Fruit fly (Drosophila melanogaster) whole organism, embryonic: Measurements from ENCODE around the gene side-III.
A peak's percentile ranks its signal among the peaks of the same experiment; 100 is the strongest.

Experiments used
- ATbp ChIP-seq: fragments of 200-800 bp; sonication (Bioruptor generic); optimal IDR thresholded peaks from 2 replicates; lab custom pipeline; 2017; ENCODE audit warnings: missing biosample characterization, mild to moderate bottlenecking, missing genetic modification characterization, missing genetic modification reagents
- Abd-B ChIP-seq: fragments of 200-800 bp; sonication (Bioruptor generic); optimal IDR thresholded peaks from 2 replicates; lab custom pipeline; 2018; ENCODE audit warnings: missing biosample characterization, mild to moderate bottlenecking, missing genetic modification characterization, moderate library complexity
- Aef1 ChIP-seq: fragments of 200-800 bp; sonication (Bioruptor generic); IDR thresholded peaks from 3 replicates; pipeline ENCODE4 v1.3.6; 2022; ENCODE audit warnings: missing biosample characterization, missing genetic modification characterization
- CG10267 ChIP-seq: fragments of 200-800 bp; sonication (Bioruptor generic); optimal IDR thresholded peaks from 2 replicates; lab custom pipeline; 2018; ENCODE audit warnings: missing biosample characterization, mild to moderate bottlenecking, missing genetic modification characterization, moderate library complexity
- CG10543 ChIP-seq: fragments of 200-800 bp; sonication (Bioruptor generic); optimal IDR thresholded peaks from 3 replicates; lab custom pipeline; 2017; ENCODE audit warnings: missing biosample characterization, mild to moderate bottlenecking, missing genetic modification characterization, moderate library complexity
- CG12942 ChIP-seq: fragments of 200-800 bp; sonication (Bioruptor generic); optimal IDR thresholded peaks from 3 replicates; lab custom pipeline; 2016; ENCODE audit warnings: missing biosample characterization, missing genetic modification characterization
- CG13775 ChIP-seq: fragments of 200-800 bp; sonication (Bioruptor generic); optimal IDR thresholded peaks from 3 replicates; lab custom pipeline; 2017; ENCODE audit warnings: missing biosample characterization, mild to moderate bottlenecking, missing genetic modification characterization
- CG14667 ChIP-seq: fragments of 200-800 bp; sonication (Bioruptor generic); IDR thresholded peaks from 2 replicates; pipeline ENCODE4 v1.3.6; 2022; ENCODE audit warnings: missing biosample characterization, missing genetic modification characterization
- CG15514 ChIP-seq: fragments of 200-800 bp; sonication (Bioruptor generic); optimal IDR thresholded peaks from 3 replicates; lab custom pipeline; 2017; ENCODE audit warnings: missing biosample characterization, missing genetic modification characterization, mild to moderate bottlenecking, moderate library complexity, missing genetic modification reagents
- CG15601 ChIP-seq: fragments of 200-800 bp; sonication (Bioruptor generic); optimal IDR thresholded peaks from 3 replicates; lab custom pipeline; 2019; ENCODE audit warnings: missing biosample characterization, mild to moderate bottlenecking, missing genetic modification characterization, moderate library complexity
- CG16779 ChIP-seq: fragments of 200-800 bp; sonication (Bioruptor generic); IDR thresholded peaks from 2 replicates; pipeline ENCODE4 v1.3.6; 2022; ENCODE audit warnings: missing biosample characterization, missing genetic modification characterization
- CG16813 ChIP-seq: fragments of 200-800 bp; sonication (Bioruptor generic); IDR thresholded peaks from 3 replicates; pipeline ENCODE4 v1.3.6; 2022; ENCODE audit warnings: missing biosample characterization, missing genetic modification characterization; ENCODE audit not compliant: partially characterized antibody
- CG17186 ChIP-seq: fragments of 200-800 bp; sonication (Bioruptor generic); optimal IDR thresholded peaks from 3 replicates; lab custom pipeline; 2017; ENCODE audit warnings: missing biosample characterization, missing genetic modification reagents, missing genetic modification characterization
- CG17361 ChIP-seq: fragments of 200-800 bp; sonication (Bioruptor generic); IDR thresholded peaks from 3 replicates; pipeline ENCODE4 v1.3.6; 2022; ENCODE audit warnings: missing biosample characterization, missing genetic modification characterization
- CG18764 ChIP-seq: fragments of 200-800 bp; sonication (Bioruptor generic); optimal IDR thresholded peaks from 3 replicates; lab custom pipeline; 2016; ENCODE audit warnings: missing biosample characterization, missing genetic modification characterization
- CG30403 ChIP-seq: fragments of 200-800 bp; sonication (Bioruptor generic); optimal IDR thresholded peaks from 3 replicates; lab custom pipeline; 2016; ENCODE audit warnings: missing biosample characterization, missing genetic modification characterization
- CG4404 ChIP-seq: fragments of 200-800 bp; sonication (Bioruptor generic); IDR thresholded peaks from 2 replicates; pipeline ENCODE4 v1.3.6; 2022; ENCODE audit warnings: missing biosample characterization, missing genetic modification characterization
- CG6175 ChIP-seq: fragments of 200-800 bp; sonication (Bioruptor generic); IDR thresholded peaks from 3 replicates; pipeline ENCODE4 v1.3.6; 2022; ENCODE audit warnings: missing biosample characterization, missing genetic modification characterization
- CG6689 ChIP-seq: fragments of 200-800 bp; sonication (Bioruptor generic); IDR thresholded peaks from 2 replicates; pipeline ENCODE4 v1.3.6; 2022; ENCODE audit warnings: missing biosample characterization, missing genetic modification characterization
- CG8089 ChIP-seq: fragments of 200-800 bp; sonication (Bioruptor generic); optimal IDR thresholded peaks from 3 replicates; lab custom pipeline; 2016; ENCODE audit warnings: missing biosample characterization, missing genetic modification characterization
- CG8281 ChIP-seq: fragments of 200-800 bp; sonication (Bioruptor generic); optimal IDR thresholded peaks from 2 replicates; lab custom pipeline; 2018; ENCODE audit warnings: missing biosample characterization, mild to moderate bottlenecking, missing genetic modification characterization, moderate library complexity
- CG9437 ChIP-seq: fragments of 200-800 bp; sonication (Bioruptor generic); optimal IDR thresholded peaks from 2 replicates; lab custom pipeline; 2018; ENCODE audit warnings: missing biosample characterization, mild to moderate bottlenecking, missing genetic modification characterization
- D19B ChIP-seq: fragments of 200-800 bp; sonication (Bioruptor generic); optimal IDR thresholded peaks from 2 replicates; lab custom pipeline; 2017; ENCODE audit warnings: missing biosample characterization, mild to moderate bottlenecking, missing genetic modification characterization
- Myb ChIP-seq: fragments of 200-800 bp; sonication (Bioruptor generic); optimal IDR thresholded peaks from 2 replicates; lab custom pipeline; 2016; ENCODE audit warnings: missing biosample characterization, missing genetic modification characterization
- NFAT ChIP-seq: fragments of 200-800 bp; sonication (Bioruptor generic); IDR thresholded peaks from 2 replicates; pipeline ENCODE4 v1.3.6; 2022; ENCODE audit warnings: missing biosample characterization, missing genetic modification characterization
- Oli ChIP-seq: fragments of 200-800 bp; sonication (Bioruptor generic); optimal IDR thresholded peaks from 2 replicates; lab custom pipeline; 2018; ENCODE audit warnings: missing biosample characterization, mild to moderate bottlenecking, missing genetic modification characterization, moderate library complexity
- Pdp1 ChIP-seq, 2 experiments: fragments of 200-800 bp; sonication (Bioruptor generic); optimal IDR thresholded peaks; 3 replicates each; lab custom pipeline; 2016; ENCODE audit warnings: missing biosample characterization in 2 of 2, missing genetic modification characterization in 2 of 2, mild to moderate bottlenecking in 1 of 2, moderate library complexity in 1 of 2
- Scr ChIP-seq: fragments of 200-800 bp; sonication (Bioruptor generic); IDR thresholded peaks from 2 replicates; pipeline ENCODE4 v1.3.6; 2022; ENCODE audit warnings: missing biosample characterization, missing genetic modification characterization; ENCODE audit not compliant: partially characterized antibody
- Tbp ChIP-seq: fragments of >200 bp; optimal IDR thresholded peaks from 2 replicates; lab custom pipeline; 2018; ENCODE audit warnings: missing biosample characterization, missing genetic modification characterization
- ara ChIP-seq: fragments of 200-800 bp; sonication (Bioruptor generic); IDR thresholded peaks from 2 replicates; pipeline ENCODE4 v1.3.6; 2022; ENCODE audit warnings: missing biosample characterization, missing genetic modification characterization
- btn ChIP-seq: fragments of 200-800 bp; sonication (Bioruptor generic); optimal IDR thresholded peaks from 2 replicates; lab custom pipeline; 2016; ENCODE audit warnings: missing biosample characterization, missing genetic modification characterization
- dm ChIP-seq: fragments of 200-800 bp; sonication (Bioruptor generic); optimal IDR thresholded peaks from 3 replicates; lab custom pipeline; 2016; ENCODE audit warnings: missing biosample characterization, missing genetic modification characterization
- dmrt99B ChIP-seq: fragments of 200-800 bp; sonication (Bioruptor generic); optimal IDR thresholded peaks from 2 replicates; lab custom pipeline; 2018; ENCODE audit warnings: missing biosample characterization, mild to moderate bottlenecking, missing genetic modification characterization, moderate library complexity
- dysf ChIP-seq: fragments of 200-800 bp; sonication (Bioruptor generic); IDR thresholded peaks from 3 replicates; pipeline ENCODE4 v1.3.6; 2022; ENCODE audit warnings: missing biosample characterization, missing genetic modification characterization
- ewg ChIP-seq: fragments of 200-800 bp; sonication (Bioruptor generic); optimal IDR thresholded peaks from 3 replicates; lab custom pipeline; 2017; ENCODE audit warnings: mild to moderate bottlenecking, missing biosample characterization, missing genetic modification reagents, missing genetic modification characterization
- h ChIP-seq: fragments of >200 bp; optimal IDR thresholded peaks from 2 replicates; lab custom pipeline; 2017
- ham ChIP-seq: fragments of 200-800 bp; sonication (Bioruptor generic); IDR thresholded peaks from 2 replicates; pipeline ENCODE4 v1.3.6; 2022; ENCODE audit warnings: missing biosample characterization, missing genetic modification characterization
- hbn ChIP-seq: fragments of 200-800 bp; sonication (Bioruptor generic); IDR thresholded peaks from 2 replicates; pipeline ENCODE4 v1.3.6; 2022; ENCODE audit warnings: missing biosample characterization, missing genetic modification characterization; ENCODE audit not compliant: partially characterized antibody
- lov ChIP-seq, 2 experiments: fragments of 200-800 bp in 1 of 2; fragments of >200 bp in 1 of 2; sonication (Bioruptor generic) in 1 of 2; IDR thresholded peaks in 1 of 2; optimal IDR thresholded peaks in 1 of 2; 2 replicates in 1 of 2; 3 replicates in 1 of 2; pipeline versions ENCODE4 v1.3.6 to Lab custom; 2017 to 2022; ENCODE audit warnings: missing biosample characterization in 1 of 2, missing genetic modification characterization in 1 of 2
- pzg ChIP-seq: fragments of 200-800 bp; sonication (Bioruptor generic); optimal IDR thresholded peaks from 3 replicates; lab custom pipeline; 2018; ENCODE audit warnings: missing biosample characterization, mild to moderate bottlenecking, missing genetic modification characterization, moderate library complexity
- sr ChIP-seq: fragments of 200-800 bp; sonication (Bioruptor generic); IDR thresholded peaks from 3 replicates; pipeline ENCODE4 v1.3.6; 2022; ENCODE audit warnings: missing biosample characterization, missing genetic modification characterization
- tgo ChIP-seq: fragments of 200-800 bp; sonication (Bioruptor generic); IDR thresholded peaks from 3 replicates; pipeline ENCODE4 v1.3.6; 2022; ENCODE audit warnings: missing biosample characterization, missing genetic modification characterization
- trem ChIP-seq: fragments of 200-800 bp; optimal IDR thresholded peaks from 3 replicates; lab custom pipeline; 2019; ENCODE audit warnings: missing biosample characterization, mild to moderate bottlenecking, missing genetic modification characterization, moderate library complexity
- vfl ChIP-seq: fragments of 200-800 bp; sonication (Bioruptor generic); optimal IDR thresholded peaks from 2 replicates; lab custom pipeline; 2016; ENCODE audit warnings: missing biosample characterization, missing genetic modification characterization

The side-III gene

DNA sequence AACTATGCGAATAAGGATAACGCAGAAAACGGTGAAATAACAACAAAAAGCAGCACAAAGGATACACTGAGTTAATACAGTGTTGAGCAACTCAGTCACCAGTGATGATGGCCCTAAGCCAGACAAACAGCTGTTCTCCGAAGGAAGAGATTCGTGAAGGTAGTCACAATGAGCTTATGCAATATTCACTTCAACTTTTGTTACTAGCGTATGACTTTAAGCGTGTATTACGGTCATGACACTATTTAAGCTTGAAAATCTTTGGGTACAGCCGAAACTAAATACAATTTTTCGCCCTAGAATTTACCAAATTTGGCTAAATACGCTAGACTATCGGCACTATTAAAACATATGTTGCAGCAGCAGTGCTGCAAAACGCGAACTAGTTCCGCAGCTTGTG, 103.1 kb downstream of the side-III start, which contains the start of the genes disp and ECSIT (continued):
- TF ChIP-seq Pdp1 (GFP tag; optimal IDR thresholded peaks at IDR 0.05; lab: Kevin White, UChicago) = peak in 1 of 2 experiments; percentile 36
- TF ChIP-seq h (lab: Kevin White, UChicago) = no peak
- TF ChIP-seq CG12942 = no peak
- TF ChIP-seq CG15514 (GFP tag; lab: Kevin White, UChicago) = peak; percentile 98
- peak; percentile 64 for TF ChIP-seq dm (GFP tag; lab: Kevin White, UChicago)
- TF ChIP-seq CG30403 = peak; percentile 52
- TF ChIP-seq Myb (GFP tag; lab: Kevin White, UChicago) = peak; percentile 28
- TF ChIP-seq CG6175 = no peak
- peak; percentile 56 for TF ChIP-seq trem (tag; lab: Kevin White, UChicago)
- TF ChIP-seq CG17186 (GFP tag; lab: Kevin White, UChicago) = peak; percentile 70
- TF ChIP-seq CG15601 (tag; lab: Kevin White, UChicago) = no peak
- no peak; the same call in 1 of the 2 replicates for TF ChIP-seq NFAT (GFP tag; lab: Robert Waterston, UW)
- peak; percentile 95 for TF ChIP-seq CG10267 (tag; lab: Kevin White, UChicago)
- peak; percentile 30 for TF ChIP-seq Tbp
- peak; percentile 42; the same call in 1 of the 2 replicates for TF ChIP-seq CG4404
- peak; percentile 48; the same call in 1 of the 2 replicates for TF ChIP-seq Scr (GFP tag; lab: Robert Waterston, UW)
- TF ChIP-seq CG14667 (GFP tag; lab: Robert Waterston, UW) = no peak
- TF ChIP-seq Oli (tag; lab: Kevin White, UChicago) = peak; percentile 58
- TF ChIP-seq Aef1 (GFP tag; lab: Robert Waterston, UW) = no peak
- TF ChIP-seq vfl = peak; percentile 27
- TF ChIP-seq tgo = no peak
- TF ChIP-seq CG18764 (GFP tag; lab: Kevin White, UChicago) = peak; percentile 11
- TF ChIP-seq Abd-B (GFP tag; lab: Kevin White, UChicago) = no peak
- peak; percentile 50 for TF ChIP-seq pzg (GFP tag; lab: Kevin White, UChicago)
- peak; percentile 39 for TF ChIP-seq hbn
- TF ChIP-seq CG8281 = no peak
- TF ChIP-seq ewg = no peak
- TF ChIP-seq CG6689 (GFP tag; lab: Robert Waterston, UW) = peak; percentile 48; the same call in 1 of the 2 replicates
- TF ChIP-seq CG16813 (GFP tag; lab: Robert Waterston, UW) = peak; percentile 16; the same call in 1 of the 3 replicates
- no peak for TF ChIP-seq sr (GFP tag; lab: Robert Waterston, UW)
- no peak for TF ChIP-seq CG16779 (GFP tag; lab: Robert Waterston, UW)
- no peak for TF ChIP-seq D19B (GFP tag; lab: Kevin White, UChicago)
- no peak for TF ChIP-seq ara
- no peak for TF ChIP-seq CG8089 (GFP tag; lab: Kevin White, UChicago)
- TF ChIP-seq CG9437 (GFP tag; lab: Kevin White, UChicago) = no peak
- no peak for TF ChIP-seq dmrt99B (tag; lab: Kevin White, UChicago)
- TF ChIP-seq lov (optimal IDR thresholded peaks at IDR 0.05; lab: Kevin White, UChicago) = no peak
- no peak for TF ChIP-seq lov (GFP tag; IDR thresholded peaks at IDR 0.05; lab: Robert Waterston, UW)
- TF ChIP-seq CG13775 = peak; percentile 26
- 0 out of 3 replicates have a peak, but pooled peaks have one; percentile 40 for TF ChIP-seq dysf (GFP tag; lab: Robert Waterston, UW)
- TF ChIP-seq ATbp (GFP tag; lab: Kevin White, UChicago) = no peak
- no peak for TF ChIP-seq ham (GFP tag; lab: Robert Waterston, UW)
- no peak for TF ChIP-seq CG17361 (GFP tag; lab: Robert Waterston, UW)
- TF ChIP-seq btn (GFP tag; lab: Kevin White, UChicago) = peak; percentile 3
- no peak for TF ChIP-seq CG10543
